Worm (Caenorhabditis elegans): ENCODE measurements around the gene F12E12.2.

DNA sequence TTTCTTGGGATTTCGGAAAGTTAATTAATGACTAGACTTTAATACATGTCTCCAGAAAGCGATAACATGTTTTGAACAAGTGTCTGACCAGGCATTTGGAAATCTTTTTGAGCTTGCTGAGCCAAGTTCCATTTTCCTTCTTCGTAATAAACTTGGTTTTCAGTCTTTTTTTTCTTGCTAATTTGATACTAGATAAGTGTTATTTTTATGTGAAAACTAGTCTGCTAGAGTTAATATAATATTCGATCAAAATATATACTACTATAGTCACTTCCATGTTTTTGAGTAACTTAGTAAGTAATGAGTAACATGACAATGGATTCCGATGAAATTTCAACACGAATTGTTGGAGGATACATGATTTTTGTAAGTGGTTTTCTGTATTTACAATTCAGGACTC, 30.5 kb upstream of the F12E12.2 start, which contains the start of gene srx-110:
- TF ChIP-seq lsy-2 (tag; optimal IDR thresholded peaks at IDR 0.05) (no peak), nhr-237 (tag; optimal IDR thresholded peaks at IDR 0.05) (no peak), ztf-11 (tag; optimal IDR thresholded peaks at IDR 0.05) (no peak), unc-62 (GFP tag; optimal IDR thresholded peaks at IDR 0.05) (no peak), nhr-76 (tag; optimal IDR thresholded peaks at IDR 0.05) (no peak)
